Fruit fly (Drosophila melanogaster): ENCODE measurements around the gene CG4497.

- TF ChIP-seq CG32264 (GFP tag; optimal IDR thresholded peaks at IDR 0.05) (no peak), Mio (GFP tag; optimal IDR thresholded peaks at IDR 0.05) (no peak), fru (GFP tag; optimal IDR thresholded peaks at IDR 0.05) (no peak), Myc (optimal IDR thresholded peaks at IDR 0.05) (no peak), Sp1 (GFP tag; optimal IDR thresholded peaks at IDR 0.05) (no peak), OdsH (GFP tag; optimal IDR thresholded peaks at IDR 0.05) (no peak), sv (GFP tag; optimal IDR thresholded peaks at IDR 0.05) (no peak), pan (optimal IDR thresholded peaks at IDR 0.05) (no peak), Dif (GFP tag; optimal IDR thresholded peaks at IDR 0.05; ENCODE audit: partially characterized antibody) (no peak)
Observed at dm6 chr2L:7207660-7208059, 13.3 kb upstream of the CG4497 start.
